Fruit fly (Drosophila melanogaster) whole organism, adult: ENCODE measurements around the gene bigmax.

Experiments used
- CG12768 ChIP-seq: fragments of 200-800 bp; sonication (Bioruptor generic); optimal IDR thresholded peaks from 2 replicates; lab custom pipeline; 2017; ENCODE audit warnings: missing biosample characterization, missing genetic modification characterization, mild to moderate bottlenecking, moderate library complexity, missing genetic modification reagents
- CG5204 ChIP-seq: fragments of 200-800 bp; sonication (Bioruptor generic); optimal IDR thresholded peaks from 2 replicates; lab custom pipeline; 2016; ENCODE audit warnings: missing biosample characterization, missing genetic modification characterization
- CG7045 ChIP-seq: fragments of 200-800 bp; sonication (Bioruptor generic); optimal IDR thresholded peaks from 2 replicates; lab custom pipeline; 2017; ENCODE audit warnings: missing biosample characterization, mild to moderate bottlenecking, missing genetic modification characterization

- TF ChIP-seq CG12768 (GFP tag; lab: Kevin White, UChicago) (peak; percentile 55), CG7045 (GFP tag; lab: Kevin White, UChicago) (peak; percentile 78), CG5204 (GFP tag; lab: Kevin White, UChicago) (peak; percentile 90)
Observed at dm6 chr3R:27253136-27253920, 35.0 kb downstream of the bigmax start, which contains the start of gene pll.
